Worm (Caenorhabditis elegans) whole organism, young adult: ENCODE data around the gene srbc-54.

Experiments
- B0261.1 ChIP-seq: sonication (generic microtip); optimal IDR thresholded peaks from 2 replicates; lab custom pipeline; 2016; ENCODE audit warnings: mild to moderate bottlenecking, missing genetic modification characterization, moderate library complexity, missing compliant biosample characterization
- C06A6.2 ChIP-seq: fragments of 200-800 bp; sonication (Bioruptor generic); conservative IDR thresholded peaks from 2 replicates; pipeline ENCODE4 v1.3.6; 2022; ENCODE audit warnings: missing genetic modification characterization, missing compliant biosample characterization
- F23B12.7 ChIP-seq: sonication (generic microtip); optimal IDR thresholded peaks from 2 replicates; lab custom pipeline; 2017; ENCODE audit warnings: missing genetic modification characterization, mild to moderate bottlenecking, missing compliant biosample characterization, antibody characterized with exemption, moderate library complexity; ENCODE audit not compliant: insufficient read depth
- F33H1.4 ChIP-seq: fragments of 200-800 bp; sonication (Bioruptor generic); IDR thresholded peaks from 2 replicates; pipeline ENCODE4 v1.3.6; 2022; ENCODE audit warnings: missing genetic modification reagents, missing genetic modification characterization, missing compliant biosample characterization
- F49E8.2 ChIP-seq: sonication (generic microtip); optimal IDR thresholded peaks from 3 replicates; lab custom pipeline; 2017; ENCODE audit warnings: missing genetic modification characterization, mild to moderate bottlenecking, missing compliant biosample characterization, antibody characterized with exemption, moderate library complexity; ENCODE audit not compliant: insufficient read depth
- F57C9.4 ChIP-seq: sonication (generic microtip); optimal IDR thresholded peaks from 2 replicates; lab custom pipeline; 2017; ENCODE audit warnings: mild to moderate bottlenecking, missing genetic modification characterization, missing compliant biosample characterization
- K12H6.12 ChIP-seq: fragments of 200-800 bp; sonication (Bioruptor generic); optimal IDR thresholded peaks from 2 replicates; lab custom pipeline; 2018; ENCODE audit warnings: mild to moderate bottlenecking, missing genetic modification characterization, missing compliant biosample characterization
- Y67H2A.10 ChIP-seq: fragments of 200-800 bp; sonication (Bioruptor generic); conservative IDR thresholded peaks from 2 replicates; pipeline ENCODE4 v1.3.6; 2022; ENCODE audit warnings: missing genetic modification reagents, missing genetic modification characterization, missing compliant biosample characterization
- ama-1 ChIP-seq, 3 experiments: fragments of 150-350 bp in 1 of 3; sonication (generic microtip) in 2 of 3; optimal IDR thresholded peaks; 2 replicates each; lab custom pipeline; 2014 to 2018; ENCODE audit warnings: missing biosample characterization in 2 of 3, missing genetic modification characterization in 2 of 3, missing genetic modification reagents in 2 of 3
- aptf-3 ChIP-seq: fragments of 200-800 bp; sonication (Bioruptor generic); IDR thresholded peaks from 2 replicates; pipeline ENCODE4 v1.3.6; 2022; ENCODE audit warnings: missing genetic modification characterization, missing compliant biosample characterization
- attf-6 ChIP-seq: fragments of 200-800 bp; sonication (Bioruptor generic); IDR thresholded peaks from 2 replicates; pipeline ENCODE4 v1.3.6; 2022; ENCODE audit warnings: missing genetic modification reagents, missing genetic modification characterization, missing compliant biosample characterization
- bed-1 ChIP-seq: fragments of 200-800 bp; sonication (Bioruptor generic); IDR thresholded peaks from 2 replicates; pipeline ENCODE4 v1.3.6; 2022; ENCODE audit warnings: missing genetic modification reagents, missing genetic modification characterization, missing compliant biosample characterization
- bed-2 ChIP-seq: fragments of 200-800 bp; sonication (Bioruptor generic); IDR thresholded peaks from 2 replicates; pipeline ENCODE4 v1.3.6; 2022; ENCODE audit warnings: missing genetic modification reagents, missing genetic modification characterization, missing compliant biosample characterization
- cebp-2 ChIP-seq: fragments of 200-800 bp; sonication (Bioruptor generic); IDR thresholded peaks from 2 replicates; pipeline ENCODE4 v1.3.6; 2022; ENCODE audit warnings: missing genetic modification characterization, missing compliant biosample characterization
- chd-7 ChIP-seq: sonication (generic microtip); optimal IDR thresholded peaks from 2 replicates; lab custom pipeline; 2016; ENCODE audit warnings: mild to moderate bottlenecking, missing genetic modification characterization, moderate library complexity, missing compliant biosample characterization
- die-1 ChIP-seq: sonication (generic microtip); optimal IDR thresholded peaks from 2 replicates; lab custom pipeline; 2016; ENCODE audit warnings: missing genotype, mild to moderate bottlenecking, missing genetic modification characterization, missing compliant biosample characterization
- dox-1 ChIP-seq: fragments of 200-800 bp; sonication (Bioruptor generic); IDR thresholded peaks from 2 replicates; pipeline ENCODE4 v1.3.6; 2022; ENCODE audit warnings: missing genetic modification reagents, missing genetic modification characterization, missing compliant biosample characterization
- egl-18 ChIP-seq: fragments of 200-800 bp; sonication (Bioruptor generic); IDR thresholded peaks from 2 replicates; pipeline ENCODE4 v1.3.6; 2022; ENCODE audit warnings: missing genetic modification reagents, missing genetic modification characterization, missing compliant biosample characterization
- egl-44 ChIP-seq: fragments of 200-800 bp; sonication (Bioruptor generic); IDR thresholded peaks from 2 replicates; pipeline ENCODE4 v1.3.6; 2022; ENCODE audit warnings: missing genetic modification reagents, missing genetic modification characterization, missing compliant biosample characterization
- gei-17 ChIP-seq: fragments of 200-800 bp; sonication (Bioruptor generic); optimal IDR thresholded peaks from 2 replicates; lab custom pipeline; 2018; ENCODE audit warnings: mild to moderate bottlenecking, missing genetic modification characterization, missing compliant biosample characterization
- him-1 ChIP-seq: sonication (generic microtip); optimal IDR thresholded peaks from 2 replicates; lab custom pipeline; 2016; ENCODE audit warnings: missing genotype, missing genetic modification reagents, missing genetic modification characterization, missing compliant biosample characterization
- hlh-12 ChIP-seq: sonication (generic microtip); optimal IDR thresholded peaks from 2 replicates; lab custom pipeline; 2016; ENCODE audit warnings: missing genetic modification characterization, missing compliant biosample characterization
- hmg-1.2 ChIP-seq: fragments of 200-800 bp; sonication (Bioruptor generic); IDR thresholded peaks from 2 replicates; pipeline ENCODE4 v1.3.6; 2022; ENCODE audit warnings: missing genetic modification reagents, missing genetic modification characterization, missing compliant biosample characterization
- hrde-1 ChIP-seq: sonication (generic microtip); optimal IDR thresholded peaks from 2 replicates; lab custom pipeline; 2016; ENCODE audit warnings: missing genetic modification characterization, mild to moderate bottlenecking, missing compliant biosample characterization, moderate library complexity, missing genotype, missing genetic modification reagents, borderline replicate concordance
- lag-1 ChIP-seq: fragments of 200-800 bp; sonication (Bioruptor generic); IDR thresholded peaks from 2 replicates; pipeline ENCODE4 v1.3.6; 2022; ENCODE audit warnings: missing genetic modification reagents, missing genetic modification characterization, missing compliant biosample characterization
- let-526 ChIP-seq: fragments of 200-800 bp; sonication (Bioruptor generic); IDR thresholded peaks from 2 replicates; pipeline ENCODE4 v1.3.6; 2022; ENCODE audit warnings: missing genetic modification reagents, missing genetic modification characterization, missing compliant biosample characterization
- let-607 ChIP-seq, 2 experiments: fragments of 200-800 bp in 1 of 2; sonication (Bioruptor generic) in 1 of 2; sonication (generic microtip) in 1 of 2; optimal IDR thresholded peaks; 2 replicates each; lab custom pipeline; 2016 to 2018; ENCODE audit warnings: mild to moderate bottlenecking in 2 of 2, missing compliant biosample characterization in 2 of 2, missing genetic modification characterization in 2 of 2, moderate library complexity in 2 of 2, missing genotype in 1 of 2
- madf-3 ChIP-seq: fragments of 200-800 bp; sonication (Bioruptor generic); IDR thresholded peaks from 2 replicates; pipeline ENCODE4 v1.3.6; 2022; ENCODE audit warnings: missing genetic modification reagents, missing genetic modification characterization, missing compliant biosample characterization
- madf-6 ChIP-seq: fragments of 200-800 bp; sonication (Bioruptor generic); IDR thresholded peaks from 2 replicates; pipeline ENCODE4 v1.3.6; 2022; ENCODE audit warnings: missing genetic modification reagents, missing genetic modification characterization, missing compliant biosample characterization
- mel-28 ChIP-seq: sonication (generic microtip); optimal IDR thresholded peaks from 2 replicates; lab custom pipeline; 2016; ENCODE audit warnings: borderline replicate concordance, mild to moderate bottlenecking, missing genetic modification characterization, missing compliant biosample characterization
- mes-4 ChIP-seq: sonication (generic microtip); optimal IDR thresholded peaks from 2 replicates; lab custom pipeline; 2016; ENCODE audit warnings: missing genotype, missing genetic modification characterization, missing compliant biosample characterization
- mxl-1 ChIP-seq: sonication (generic microtip); optimal IDR thresholded peaks from 2 replicates; lab custom pipeline; 2016; ENCODE audit warnings: missing genetic modification characterization, missing compliant biosample characterization
- nfya-2 ChIP-seq: fragments of 200-800 bp; sonication (Bioruptor generic); IDR thresholded peaks from 2 replicates; pipeline ENCODE4 v1.3.6; 2022; ENCODE audit warnings: missing genetic modification reagents, missing genetic modification characterization, missing compliant biosample characterization
- nfyb-1 ChIP-seq: fragments of 200-800 bp; sonication (Bioruptor generic); IDR thresholded peaks from 2 replicates; pipeline ENCODE4 v1.3.6; 2022; ENCODE audit warnings: missing genetic modification reagents, missing genetic modification characterization, missing compliant biosample characterization
- nhr-27 ChIP-seq: fragments of 200-800 bp; sonication (Bioruptor generic); optimal IDR thresholded peaks from 2 replicates; lab custom pipeline; 2018; ENCODE audit warnings: mild to moderate bottlenecking, missing genetic modification characterization, moderate library complexity, missing compliant biosample characterization
- rpc-1 ChIP-seq, 2 experiments: fragments of 150-350 bp in 1 of 2; sonication (generic microtip) in 1 of 2; optimal IDR thresholded peaks; 2 replicates each; lab custom pipeline; 2014 to 2018; ENCODE audit warnings: missing biosample characterization in 1 of 2, missing genetic modification characterization in 1 of 2, missing genetic modification reagents in 1 of 2, missing genotype in 1 of 2
- snpc-1.1 ChIP-seq: sonication (generic microtip); optimal IDR thresholded peaks from 2 replicates; lab custom pipeline; 2017; ENCODE audit warnings: missing genetic modification characterization, mild to moderate bottlenecking, missing compliant biosample characterization, antibody characterized with exemption, moderate library complexity, missing genotype, missing genetic modification reagents; ENCODE audit not compliant: insufficient read depth
- snpc-1.3 ChIP-seq: sonication (generic microtip); optimal IDR thresholded peaks from 2 replicates; lab custom pipeline; 2017; ENCODE audit warnings: missing genetic modification characterization, mild to moderate bottlenecking, missing compliant biosample characterization, antibody characterized with exemption, moderate library complexity, missing genotype, missing genetic modification reagents; ENCODE audit not compliant: insufficient read depth
- snpc-4 ChIP-seq, 5 experiments: fragments of 150-350 bp in 1 of 5; sonication (generic microtip) in 4 of 5; optimal IDR thresholded peaks; 2 replicates each; lab custom pipeline; 2014 to 2018; ENCODE audit warnings: missing genetic modification characterization in 5 of 5, missing biosample characterization in 3 of 5, antibody characterized with exemption in 2 of 5, mild to moderate bottlenecking in 2 of 5, missing compliant biosample characterization in 2 of 5, missing genotype in 2 of 5, moderate library complexity in 2 of 5, missing genetic modification reagents in 1 of 5
- tbp1 ChIP-seq: fragments of 200-800 bp; sonication (Bioruptor generic); optimal IDR thresholded peaks from 2 replicates; lab custom pipeline; 2018; ENCODE audit warnings: mild to moderate bottlenecking, missing genetic modification characterization, missing compliant biosample characterization
- tbx-9 ChIP-seq: sonication (generic microtip); optimal IDR thresholded peaks from 2 replicates; lab custom pipeline; 2016; ENCODE audit warnings: borderline replicate concordance, missing genetic modification characterization, inconsistent platforms, missing compliant biosample characterization
- tlf-1 ChIP-seq: fragments of 200-800 bp; sonication (Bioruptor generic); optimal IDR thresholded peaks from 2 replicates; lab custom pipeline; 2018; ENCODE audit warnings: mild to moderate bottlenecking, missing genetic modification characterization, missing compliant biosample characterization
- zfh-2 ChIP-seq: fragments of 200-800 bp; sonication (Bioruptor generic); conservative IDR thresholded peaks from 2 replicates; pipeline ENCODE4 v1.3.6; 2022; ENCODE audit warnings: missing genetic modification reagents, missing genetic modification characterization, missing compliant biosample characterization
- ztf-25 ChIP-seq: fragments of 200-800 bp; sonication (Bioruptor generic); IDR thresholded peaks from 2 replicates; pipeline ENCODE4 v1.3.6; 2022; ENCODE audit warnings: missing genetic modification reagents, missing genetic modification characterization, missing compliant biosample characterization
- ztf-28 ChIP-seq: fragments of 200-800 bp; sonication (Bioruptor generic); IDR thresholded peaks from 2 replicates; pipeline ENCODE4 v1.3.6; 2022; ENCODE audit warnings: missing genetic modification reagents, missing genetic modification characterization, missing compliant biosample characterization

srbc-54 gene

DNA sequence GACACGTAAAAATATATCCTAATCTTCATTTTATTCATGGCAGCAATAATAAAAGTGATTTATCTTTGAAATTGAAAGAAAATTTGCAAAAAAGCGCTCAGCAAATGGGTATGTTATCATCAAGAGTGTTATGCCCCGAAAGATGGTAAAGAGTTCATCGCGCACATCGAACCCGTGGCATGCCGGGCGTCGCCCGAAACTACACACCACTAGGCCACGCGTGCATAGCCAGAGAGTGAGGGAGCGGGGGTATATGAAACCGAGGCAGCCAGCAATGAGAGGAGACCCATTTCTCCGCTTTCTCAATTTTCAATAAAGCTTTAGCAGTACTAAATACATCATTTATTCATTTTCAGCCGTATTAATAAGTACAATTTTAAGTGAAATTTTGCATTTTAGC, 40.2 kb upstream of the srbc-54 start (continued):
- TF ChIP-seq snpc-4 (GFP tag; optimal IDR thresholded peaks at IDR 0.05; lab: Kevin White, UChicago): peak; percentile 83
- peak; percentile 66 to 88 (median 86) for TF ChIP-seq snpc-4 (tag; optimal IDR thresholded peaks at IDR 0.05; lab: Kevin White, UChicago)
- peak; percentile 86; the same call in 1 of the 2 replicates for TF ChIP-seq ztf-28 (GFP tag; lab: Robert Waterston, UW)
- peak; percentile 74 for TF ChIP-seq F57C9.4 (tag; lab: Kevin White, UChicago)
- peak; percentile 96 for TF ChIP-seq dox-1 (GFP tag; lab: Robert Waterston, UW)
- TF ChIP-seq nfyb-1 (GFP tag; lab: Robert Waterston, UW): peak; percentile 94
- TF ChIP-seq F33H1.4: peak; percentile 52
- TF ChIP-seq hlh-12 (tag; lab: Kevin White, UChicago): peak; percentile 92
- no peak; the same call in 1 of the 2 replicates for TF ChIP-seq zfh-2 (GFP tag; lab: Robert Waterston, UW)
- peak; percentile 77 for TF ChIP-seq K12H6.12 (tag; lab: Kevin White, UChicago)
- peak; percentile 98 for TF ChIP-seq rpc-1 (optimal IDR thresholded peaks at IDR 0.05; lab: Kevin White, UChicago)
- peak; percentile 99 for TF ChIP-seq rpc-1 (tag; optimal IDR thresholded peaks at IDR 0.05; lab: Kevin White, UChicago)
- TF ChIP-seq bed-1 (GFP tag; lab: Robert Waterston, UW): peak; percentile 95
- peak; percentile 83 for TF ChIP-seq C06A6.2 (GFP tag; lab: Robert Waterston, UW)
- TF ChIP-seq madf-6 (GFP tag; lab: Robert Waterston, UW): peak; percentile 81
- TF ChIP-seq hrde-1 (tag; lab: Kevin White, UChicago): peak; percentile 93
- TF ChIP-seq F49E8.2 (tag; lab: Kevin White, UChicago): peak; percentile 51
- peak; percentile 85; the same call in 1 of the 2 replicates for TF ChIP-seq bed-2 (GFP tag; lab: Robert Waterston, UW)
- peak; percentile 39 for TF ChIP-seq tlf-1
- TF ChIP-seq chd-7: peak; percentile 95
- peak; percentile 98 for TF ChIP-seq die-1 (tag; lab: Kevin White, UChicago)
- peak; percentile 98 for TF ChIP-seq F23B12.7
- TF ChIP-seq him-1 (tag; lab: Kevin White, UChicago): peak; percentile 96
- TF ChIP-seq snpc-1.1 (tag; lab: Kevin White, UChicago): peak; percentile 83
- TF ChIP-seq mel-28 (tag; lab: Kevin White, UChicago): peak; percentile 80
- no peak for TF ChIP-seq ama-1 (optimal IDR thresholded peaks at IDR 0.05; lab: Kevin White, UChicago)
- peak; percentile 93 to 96 for TF ChIP-seq ama-1 (GFP tag; optimal IDR thresholded peaks at IDR 0.05; lab: Kevin White, UChicago)
- peak; percentile 89 for TF ChIP-seq let-526 (GFP tag; lab: Robert Waterston, UW)
- TF ChIP-seq Y67H2A.10 (GFP tag; lab: Robert Waterston, UW): no peak
- TF ChIP-seq tbp1 (GFP tag; lab: Kevin White, UChicago): peak; percentile 100
- TF ChIP-seq B0261.1 (tag; lab: Kevin White, UChicago): peak; percentile 99
- peak; percentile 96 for TF ChIP-seq cebp-2
- TF ChIP-seq tbx-9 (tag; lab: Kevin White, UChicago): peak; percentile 96
- TF ChIP-seq gei-17 (GFP tag; lab: Kevin White, UChicago): peak; percentile 73
- peak; percentile 95 for TF ChIP-seq ztf-25 (GFP tag; lab: Robert Waterston, UW)
- TF ChIP-seq mes-4: peak; percentile 93
- peak; percentile 87 for TF ChIP-seq hmg-1.2 (GFP tag; lab: Robert Waterston, UW)
- peak; percentile 96 for TF ChIP-seq egl-44
- peak; percentile 85 for TF ChIP-seq attf-6
- peak; percentile 83; the same call in 1 of the 2 replicates for TF ChIP-seq egl-18 (GFP tag; lab: Robert Waterston, UW)
- peak; percentile 98 for TF ChIP-seq aptf-3 (GFP tag; lab: Robert Waterston, UW)
- peak; percentile 88 for TF ChIP-seq madf-3 (GFP tag; lab: Robert Waterston, UW)
- TF ChIP-seq nfya-2: 0 out of 2 replicates have a peak, but pooled peaks have one; percentile 49
- TF ChIP-seq lag-1 (GFP tag; lab: Robert Waterston, UW): 0 out of 2 replicates have a peak, but pooled peaks have one; percentile 63
- peak; percentile 94 for TF ChIP-seq snpc-1.3
- TF ChIP-seq mxl-1 (tag; lab: Kevin White, UChicago): peak; percentile 97
- peak; percentile 71 to 75 for TF ChIP-seq let-607 (tag; optimal IDR thresholded peaks at IDR 0.05; lab: Kevin White, UChicago)
- peak; percentile 91 for TF ChIP-seq nhr-27 (tag; lab: Kevin White, UChicago)
